Worm (Caenorhabditis elegans): ENCODE data around the gene F09C6.11.

- no peak for TF ChIP-seq blmp-1 (tag; optimal IDR thresholded peaks at IDR 0.05)
- no peak for TF ChIP-seq efl-1 (optimal IDR thresholded peaks at IDR 0.05)
- no peak for TF ChIP-seq efl-1 (GFP tag; optimal IDR thresholded peaks at IDR 0.05 in 1 of 2)
- TF ChIP-seq ztf-11 (tag; optimal IDR thresholded peaks at IDR 0.05): no peak
- TF ChIP-seq elt-2 (tag; optimal IDR thresholded peaks at IDR 0.05): no peak
- TF ChIP-seq ces-1 (GFP tag; optimal IDR thresholded peaks at IDR 0.05): no peak
- TF ChIP-seq ztf-4 (tag; optimal IDR thresholded peaks at IDR 0.05): no peak
- no peak for TF ChIP-seq tbx-2 (tag; optimal IDR thresholded peaks at IDR 0.05)
- no peak for TF ChIP-seq fos-1 (tag; optimal IDR thresholded peaks at IDR 0.05)
- no peak for TF ChIP-seq nhr-85 (tag)
- no peak for TF ChIP-seq dsc-1 (tag; optimal IDR thresholded peaks at IDR 0.05)
Measured at ce11 chrV:16874966-16875365, 7.1 kb downstream of the F09C6.11 start, which contains the start of gene F49A5.10.
